Fruit fly (Drosophila melanogaster) whole organism, embryonic: ENCODE data around the gene nuf.

Source experiments
- CG13624 ChIP-seq: fragments of 200-800 bp; sonication (Bioruptor generic); optimal IDR thresholded peaks from 2 replicates; lab custom pipeline; 2016; ENCODE audit warnings: missing biosample characterization, missing genetic modification characterization
- CG14050 ChIP-seq: fragments of 200-800 bp; sonication (Bioruptor generic); IDR thresholded peaks from 3 replicates; pipeline ENCODE4 v1.3.6; 2022; ENCODE audit warnings: missing biosample characterization, missing genetic modification characterization
- CG14710 ChIP-seq: fragments of 200-800 bp; sonication (Bioruptor generic); optimal IDR thresholded peaks from 3 replicates; lab custom pipeline; 2019; ENCODE audit warnings: missing biosample characterization, mild to moderate bottlenecking, missing genetic modification characterization, moderate library complexity
- CG17829 ChIP-seq: fragments of 200-800 bp; optimal IDR thresholded peaks from 2 replicates; lab custom pipeline; 2019; ENCODE audit warnings: missing biosample characterization, mild to moderate bottlenecking, missing genetic modification characterization, moderate library complexity
- Doc3 ChIP-seq: fragments of 200-800 bp; sonication (Bioruptor generic); IDR thresholded peaks from 3 replicates; pipeline ENCODE4 v1.3.6; 2022; ENCODE audit warnings: missing biosample characterization, missing genetic modification characterization; ENCODE audit not compliant: partially characterized antibody
- gfzf ChIP-seq: fragments of 200-800 bp; sonication (Bioruptor generic); optimal IDR thresholded peaks from 2 replicates; lab custom pipeline; 2016; ENCODE audit warnings: missing biosample characterization, mild to moderate bottlenecking, missing genetic modification characterization, moderate library complexity
- repo ChIP-seq: fragments of 200-800 bp; sonication (Bioruptor generic); optimal IDR thresholded peaks from 2 replicates; lab custom pipeline; 2016; ENCODE audit warnings: missing biosample characterization, missing genetic modification characterization
- ttk ChIP-seq: fragments of 200-800 bp; sonication (Bioruptor generic); IDR thresholded peaks from 2 replicates; pipeline ENCODE4 v2.1.2; 2022; ENCODE audit warnings: missing biosample characterization, missing genetic modification characterization

DNA sequence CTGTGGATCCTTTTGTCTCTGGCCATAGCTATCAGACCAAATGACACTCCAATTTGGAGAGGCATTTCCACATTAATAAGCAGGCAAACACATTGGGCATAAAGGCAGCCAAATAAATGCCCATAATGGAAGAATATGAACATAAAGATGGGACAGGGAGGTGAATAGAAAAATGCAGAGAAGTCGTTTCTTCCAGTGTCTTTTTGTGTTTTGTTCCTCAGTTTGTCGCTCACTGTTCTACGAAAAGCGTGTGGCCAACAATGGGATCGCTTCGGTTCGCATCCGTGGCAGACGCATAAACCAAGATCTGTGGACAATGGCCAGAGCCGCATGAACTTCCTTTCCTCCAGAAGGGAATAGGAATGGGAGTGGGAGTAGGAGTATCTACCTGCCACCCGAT, 39.2 kb upstream of the nuf start:
- no peak for TF ChIP-seq Doc3 (GFP tag; lab: Robert Waterston, UW)
- TF ChIP-seq CG14710 (tag; lab: Kevin White, UChicago) = no peak
- no peak for TF ChIP-seq CG13624 (GFP tag; lab: Kevin White, UChicago)
- TF ChIP-seq CG14050 (GFP tag; lab: Robert Waterston, UW) = no peak
- TF ChIP-seq CG17829 = no peak
- TF ChIP-seq gfzf = no peak
- no peak for TF ChIP-seq ttk (GFP tag; lab: Robert Waterston, UW)
- no peak for TF ChIP-seq repo (GFP tag; lab: Kevin White, UChicago)
